Worm (Caenorhabditis elegans): ENCODE data around the gene nhx-6.
A peak's percentile ranks its signal among the peaks of the same experiment; 100 is the strongest.
"Not testable (repeated sequence)": the region's sequence is repeated elsewhere in the genome, so short reads cannot be mapped to it uniquely, and the experiment has no call there.

nhx-6 gene

ce11 chrII:1660888-1661287, 9.7 kb upstream of the nhx-6 start, which contains the start of gene ZC204.13:
Gene ZC204.13, minus strand, starts transcription at chrII:1660988.
- not testable (repeated sequence) for TF ChIP-seq T26A8.4 (GFP tag; IDR thresholded peaks at IDR 0.05); unc-130 (GFP tag; optimal IDR thresholded peaks at IDR 0.05); spr-1 (tag; optimal IDR thresholded peaks at IDR 0.05)

ce11 chrII:1661300-1661838, 9.3 kb upstream of the nhx-6 start:
- 0 out of 2 replicates have a peak, but pooled peaks have one; percentile 16 for TF ChIP-seq tra-1 (GFP tag; IDR thresholded peaks at IDR 0.05)
- TF ChIP-seq hmg-1.1 (GFP tag; IDR thresholded peaks at IDR 0.05) = peak; percentile 49
- TF ChIP-seq T26A8.4 (GFP tag; IDR thresholded peaks at IDR 0.05) = 0 out of 2 replicates have a peak, but pooled peaks have one; percentile 43
- 0 out of 2 replicates have a peak, but pooled peaks have one; percentile 24 for TF ChIP-seq D1046.2 (GFP tag; IDR thresholded peaks at IDR 0.05)
- TF ChIP-seq duxl-1 (tag; optimal IDR thresholded peaks at IDR 0.05; ENCODE audit: poor library complexity) = peak; percentile 51
- peak; percentile 26 for TF ChIP-seq mes-2 (tag; optimal IDR thresholded peaks at IDR 0.05; ENCODE audit: poor library complexity, severe bottlenecking)
- TF ChIP-seq Y48G9A.11 (GFP tag; IDR thresholded peaks at IDR 0.05) = peak; percentile 72
- TF ChIP-seq dmd-6 (GFP tag; IDR thresholded peaks at IDR 0.05) = peak; percentile 23; the same call in 1 of the 2 replicates

ce11 chrII:1662881-1663280, 7.7 kb upstream of the nhx-6 start, which contains the start of gene ZC204.14:
Gene ZC204.14, minus strand, starts transcription at chrII:1662949.
- TF ChIP-seq nhr-25 (tag; optimal IDR thresholded peaks at IDR 0.05; ENCODE audit: borderline replicate concordance, insufficient read depth) (no peak), zip-11 (GFP tag; IDR thresholded peaks at IDR 0.05) (no peak), mes-2 (tag; optimal IDR thresholded peaks at IDR 0.05; ENCODE audit: poor library complexity, severe bottlenecking) (peak; percentile 51), cey-2 (tag; optimal IDR thresholded peaks at IDR 0.05; ENCODE audit: borderline replicate concordance, insufficient read depth) (no peak), ZK337.2 (GFP tag; IDR thresholded peaks at IDR 0.05) (no peak), R02D3.7 (tag; optimal IDR thresholded peaks at IDR 0.05) (no peak), attf-4 (tag; optimal IDR thresholded peaks at IDR 0.05) (no peak), mdt-29 (GFP tag; IDR thresholded peaks at IDR 0.05) (no peak), lsy-2 (tag; optimal IDR thresholded peaks at IDR 0.05) (peak in 1 of 2 experiments; percentile 46), D1046.2 (GFP tag; IDR thresholded peaks at IDR 0.05) (no peak)

- no peak for TF ChIP-seq attf-4 (tag; optimal IDR thresholded peaks at IDR 0.05)
- TF ChIP-seq aly-2 (tag; optimal IDR thresholded peaks at IDR 0.05) = no peak
- no peak for TF ChIP-seq F10B5.3 (tag; optimal IDR thresholded peaks at IDR 0.05)
- TF ChIP-seq spr-1 (tag; optimal IDR thresholded peaks at IDR 0.05) = no peak
- peak; percentile 88 for TF ChIP-seq duxl-1 (tag; optimal IDR thresholded peaks at IDR 0.05; ENCODE audit: poor library complexity)
- TF ChIP-seq daf-19 (GFP tag; conservative IDR thresholded peaks at IDR 0.05) = no peak
- TF ChIP-seq ztf-11 (tag; optimal IDR thresholded peaks at IDR 0.05) = no peak
- no peak for TF ChIP-seq ceh-32 (tag; optimal IDR thresholded peaks at IDR 0.05; ENCODE audit: poor library complexity)
- TF ChIP-seq dve-1 (tag; optimal IDR thresholded peaks at IDR 0.05; ENCODE audit: insufficient read depth) = no peak
- no peak for TF ChIP-seq lim-7 (GFP tag; IDR thresholded peaks at IDR 0.05)
- TF ChIP-seq F37D6.2 (tag; optimal IDR thresholded peaks at IDR 0.05) = no peak
- no peak for TF ChIP-seq hlh-30 (tag; optimal IDR thresholded peaks at IDR 0.05; ENCODE audit: insufficient read depth)
- peak; percentile 16 for TF ChIP-seq pqm-1 (tag; optimal IDR thresholded peaks at IDR 0.05)
- TF ChIP-seq rbr-2 (tag; optimal IDR thresholded peaks at IDR 0.05) = no peak
- TF ChIP-seq mdl-1 (tag; optimal IDR thresholded peaks at IDR 0.05) = peak in 1 of 2 experiments; percentile 2
- peak; percentile 11 for TF ChIP-seq nhr-102 (tag; optimal IDR thresholded peaks at IDR 0.05)
- no peak for TF ChIP-seq nhr-25 (tag; optimal IDR thresholded peaks at IDR 0.05; ENCODE audit: borderline replicate concordance, insufficient read depth)
- TF ChIP-seq ZK546.5 (tag; optimal IDR thresholded peaks at IDR 0.05) = no peak
- TF ChIP-seq zip-2 (tag; optimal IDR thresholded peaks at IDR 0.05) = no peak
- peak; percentile 50; the same call in 1 of the 2 replicates for TF ChIP-seq nhr-41 (GFP tag; IDR thresholded peaks at IDR 0.05)
- no peak for TF ChIP-seq D1046.2 (GFP tag; IDR thresholded peaks at IDR 0.05)
- no peak for TF ChIP-seq ceh-44 (GFP tag; IDR thresholded peaks at IDR 0.05)
- TF ChIP-seq unc-62 (GFP tag; optimal IDR thresholded peaks at IDR 0.05 in 1 of 2) = peak in 1 of 2 experiments; percentile 81
- TF ChIP-seq unc-62 (tag; optimal IDR thresholded peaks at IDR 0.05) = no peak
- TF ChIP-seq nhr-28 (tag; optimal IDR thresholded peaks at IDR 0.05) = peak; percentile 36
- TF ChIP-seq zfp-3 (GFP tag; conservative IDR thresholded peaks at IDR 0.05) = no peak
- TF ChIP-seq dmd-6 (GFP tag; IDR thresholded peaks at IDR 0.05) = peak; percentile 76
- TF ChIP-seq aha-1 (tag) = peak; percentile 93
- no peak for TF ChIP-seq lir-3 (tag; optimal IDR thresholded peaks at IDR 0.05)
- no peak for TF ChIP-seq mxl-2 (GFP tag; conservative IDR thresholded peaks at IDR 0.05)
- peak; percentile 65 for TF ChIP-seq hlh-11 (tag; optimal IDR thresholded peaks at IDR 0.05)
Observed at ce11 chrII:1663516-1663915, 7.1 kb upstream of the nhx-6 start, which contains the start of gene duxl-1. Gene duxl-1, plus strand, starts transcription at chrII:1663699.

Measured in whole organism, L4 larva.